Fruit fly (Drosophila melanogaster): ENCODE results near the gene Ktl.

Gene Ktl

dm6 chr3R:20914103-20914502 is 17.0 kb upstream of the Ktl start, which contains the start of gene hdly (continued):
- TF ChIP-seq CG34224 (GFP tag; IDR thresholded peaks at IDR 0.05; ENCODE audit: partially characterized antibody) = peak; percentile 18; the same call in 1 of the 3 replicates
- peak; percentile 62 for TF ChIP-seq lab (GFP tag; optimal IDR thresholded peaks at IDR 0.05)
- no peak for TF ChIP-seq odd (GFP tag; optimal IDR thresholded peaks at IDR 0.05)
- no peak for TF ChIP-seq cg (GFP tag; optimal IDR thresholded peaks at IDR 0.05)
- no peak for TF ChIP-seq CG12104 (GFP tag; optimal IDR thresholded peaks at IDR 0.05)
- no peak for TF ChIP-seq CG12299 (tag; optimal IDR thresholded peaks at IDR 0.05)
- peak; percentile 62 for TF ChIP-seq abd-A (tag; optimal IDR thresholded peaks at IDR 0.05)
- peak; percentile 11 for TF ChIP-seq CG2120 (GFP tag; optimal IDR thresholded peaks at IDR 0.05)
- no peak for TF ChIP-seq CG11504 (tag; optimal IDR thresholded peaks at IDR 0.05)
- no peak for TF ChIP-seq cas (GFP tag; IDR thresholded peaks at IDR 0.05)
- no peak for TF ChIP-seq CG12236 (GFP tag; optimal IDR thresholded peaks at IDR 0.05)
- no peak for TF ChIP-seq H15 (GFP tag; IDR thresholded peaks at IDR 0.05)
- TF ChIP-seq eyg (GFP tag; optimal IDR thresholded peaks at IDR 0.05) = no peak
- no peak for TF ChIP-seq ro (GFP tag; IDR thresholded peaks at IDR 0.05)
- TF ChIP-seq dimm (GFP tag; IDR thresholded peaks at IDR 0.05) = no peak
- TF ChIP-seq CG11085 (GFP tag; IDR thresholded peaks at IDR 0.05) = no peak
- TF ChIP-seq hkb (optimal IDR thresholded peaks at IDR 0.05) = no peak
- TF ChIP-seq hkb (GFP tag; IDR thresholded peaks at IDR 0.05) = 0 out of 2 replicates have a peak, but pooled peaks have one; percentile 38
- TF ChIP-seq tup (GFP tag; optimal IDR thresholded peaks at IDR 0.05) = no peak
- TF ChIP-seq Asciz (GFP tag; optimal IDR thresholded peaks at IDR 0.05) = no peak
- no peak for TF ChIP-seq CG2202 (tag; optimal IDR thresholded peaks at IDR 0.05)
- TF ChIP-seq E2f1 (GFP tag; IDR thresholded peaks at IDR 0.05) = no peak
- no peak for TF ChIP-seq tx (GFP tag; optimal IDR thresholded peaks at IDR 0.05)
- no peak for TF ChIP-seq prd (optimal IDR thresholded peaks at IDR 0.05)
- no peak for TF ChIP-seq prd (GFP tag; IDR thresholded peaks at IDR 0.05)
- no peak for TF ChIP-seq CG6683 (GFP tag; optimal IDR thresholded peaks at IDR 0.05)
- TF ChIP-seq fd102C (GFP tag; optimal IDR thresholded peaks at IDR 0.05) = no peak
- TF ChIP-seq Hr78 (GFP tag; optimal IDR thresholded peaks at IDR 0.05) = no peak
- TF ChIP-seq CG12071 (GFP tag; optimal IDR thresholded peaks at IDR 0.05) = peak; percentile 23
- TF ChIP-seq tll (GFP tag; optimal IDR thresholded peaks at IDR 0.05) = no peak
- no peak for TF ChIP-seq CG10431 (GFP tag; optimal IDR thresholded peaks at IDR 0.05)
- TF ChIP-seq Hr39 (optimal IDR thresholded peaks at IDR 0.05) = no peak
- TF ChIP-seq Max (GFP tag; optimal IDR thresholded peaks at IDR 0.05) = no peak
- TF ChIP-seq CG6854 (GFP tag; optimal IDR thresholded peaks at IDR 0.05) = no peak
- no peak for TF ChIP-seq pan (optimal IDR thresholded peaks at IDR 0.05)
- TF ChIP-seq pan (GFP tag; optimal IDR thresholded peaks at IDR 0.05 in 1 of 2, IDR thresholded peaks at IDR 0.05 in 1 of 2) = no peak
- no peak for TF ChIP-seq pnt (GFP tag; optimal IDR thresholded peaks at IDR 0.05)
- TF ChIP-seq CG17802 (tag; optimal IDR thresholded peaks at IDR 0.05) = no peak
- TF ChIP-seq CG30431 (GFP tag; optimal IDR thresholded peaks at IDR 0.05) = no peak
- TF ChIP-seq fru (optimal IDR thresholded peaks at IDR 0.05) = no peak
- no peak for TF ChIP-seq CG1792 (GFP tag; optimal IDR thresholded peaks at IDR 0.05)
- TF ChIP-seq p53 (GFP tag; optimal IDR thresholded peaks at IDR 0.05) = no peak
- TF ChIP-seq CG31365 (tag; optimal IDR thresholded peaks at IDR 0.05) = peak; percentile 23
- TF ChIP-seq Dip2 (GFP tag; IDR thresholded peaks at IDR 0.05) = no peak
- no peak for TF ChIP-seq CG17912 (GFP tag; optimal IDR thresholded peaks at IDR 0.05)
- no peak for TF ChIP-seq Doc2 (GFP tag; IDR thresholded peaks at IDR 0.05)
- TF ChIP-seq wor (GFP tag; IDR thresholded peaks at IDR 0.05) = no peak
- TF ChIP-seq ERR (GFP tag; optimal IDR thresholded peaks at IDR 0.05) = no peak
- TF ChIP-seq dmrt99B (tag; optimal IDR thresholded peaks at IDR 0.05) = peak; percentile 12
- TF ChIP-seq CG12942 (GFP tag; optimal IDR thresholded peaks at IDR 0.05) = no peak
- TF ChIP-seq slp2 (GFP tag; optimal IDR thresholded peaks at IDR 0.05) = no peak
- TF ChIP-seq lov (optimal IDR thresholded peaks at IDR 0.05) = no peak
- no peak for TF ChIP-seq lov (GFP tag; IDR thresholded peaks at IDR 0.05)
